Worm (Caenorhabditis elegans): ENCODE measurements around the gene F43C1.5.

DNA sequence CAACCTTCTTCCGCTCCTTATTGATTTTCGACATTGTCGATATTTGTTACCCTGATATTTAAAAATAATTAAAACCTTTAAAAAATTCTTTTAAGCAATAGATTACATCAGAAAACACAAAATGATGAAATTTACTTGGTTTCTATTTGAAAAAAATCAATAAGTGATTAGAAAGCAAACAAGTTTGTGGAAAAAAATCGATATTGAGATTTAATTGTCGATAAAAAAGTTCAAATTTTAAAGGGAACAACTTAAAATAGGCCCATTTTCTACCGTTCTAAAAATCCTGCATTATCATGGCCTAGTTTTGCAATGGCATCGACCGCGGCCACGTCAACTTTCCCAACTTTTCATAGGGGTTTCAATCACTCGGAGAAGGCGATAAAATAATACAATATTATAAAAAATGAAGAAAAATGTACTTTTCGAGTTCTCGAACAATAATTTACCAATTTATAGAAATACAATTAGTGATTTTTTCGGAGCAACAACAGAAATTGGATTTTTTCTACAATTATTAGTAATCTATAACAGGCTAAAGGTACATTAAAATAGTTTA is 42.1 kb upstream of the F43C1.5 start, which contains the start of gene lars-1:
- TF ChIP-seq nhr-237 (tag; optimal IDR thresholded peaks at IDR 0.05) (no peak), nhr-129 (tag; optimal IDR thresholded peaks at IDR 0.05) (no peak), unc-62 (GFP tag; optimal IDR thresholded peaks at IDR 0.05) (no peak), ztf-1 (GFP tag; conservative IDR thresholded peaks at IDR 0.05) (no peak), ztf-11 (tag; optimal IDR thresholded peaks at IDR 0.05) (no peak), nhr-25 (tag; optimal IDR thresholded peaks at IDR 0.05) (no peak), nhr-10 (tag; optimal IDR thresholded peaks at IDR 0.05) (no peak)

Data from whole organism, L2 larva.